Worm (Caenorhabditis elegans) whole organism, L3 larva: ENCODE results near the gene mttu-1.

Source experiments
- nhr-23 ChIP-seq: fragments of 150-350 bp; optimal IDR thresholded peaks from 2 replicates; lab custom pipeline; 2014; ENCODE audit warnings: missing biosample characterization, missing genetic modification reagents, missing genetic modification characterization
- unc-62 ChIP-seq: fragments of 150-350 bp; sonication (generic microtip); optimal IDR thresholded peaks from 4 replicates; lab custom pipeline; 2014; ENCODE audit warnings: missing biosample characterization, missing genetic modification reagents, missing genetic modification characterization

DNA sequence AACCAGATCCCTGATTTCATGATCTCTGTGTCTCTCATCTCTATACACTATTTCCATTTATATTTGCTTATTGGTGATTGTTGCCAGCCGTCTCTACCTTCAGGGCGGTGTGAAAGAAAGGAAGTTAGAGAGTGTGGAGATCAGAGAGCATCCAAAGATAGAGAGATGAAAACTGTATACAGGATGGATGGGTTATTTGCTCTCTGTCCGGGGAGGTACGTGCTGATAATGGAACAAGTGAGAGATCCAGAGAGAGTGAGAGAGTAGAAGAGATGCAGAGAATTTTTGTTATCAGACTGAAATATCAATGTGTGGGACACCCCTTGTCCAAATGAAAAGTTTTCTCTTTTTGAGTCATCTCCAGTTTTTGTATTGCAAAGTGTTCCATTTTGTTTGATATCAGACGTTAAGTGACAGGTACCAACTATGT, 12.6 kb downstream of the mttu-1 start:
- TF ChIP-seq nhr-23 (tag; lab: Kevin White, UChicago) (no peak), unc-62 (GFP tag; lab: Kevin White, UChicago) (no peak)
